Worm (Caenorhabditis elegans) whole organism, L3 larva: ENCODE results near the gene top-3.

Experiments used
- ama-1 ChIP-seq: fragments of 150-350 bp; optimal IDR thresholded peaks from 2 replicates; lab custom pipeline; 2018
- daf-12 ChIP-seq: fragments of 150-350 bp; optimal IDR thresholded peaks from 2 replicates; lab custom pipeline; 2014; ENCODE audit warnings: missing biosample characterization, missing genetic modification reagents, missing genetic modification characterization
- nhr-43 ChIP-seq: sonication (generic microtip); optimal IDR thresholded peaks from 2 replicates; lab custom pipeline; 2016; ENCODE audit warnings: mild to moderate bottlenecking, missing genetic modification characterization, missing compliant biosample characterization; ENCODE audit not compliant: poor library complexity, severe bottlenecking
- skn-1 ChIP-seq: fragments of 150-350 bp; optimal IDR thresholded peaks from 2 replicates; lab custom pipeline; 2014; ENCODE audit warnings: missing biosample characterization, missing genetic modification characterization
- snpc-4 ChIP-seq: fragments of 150-350 bp; optimal IDR thresholded peaks from 2 replicates; lab custom pipeline; 2014; ENCODE audit warnings: missing biosample characterization, missing genetic modification characterization

DNA sequence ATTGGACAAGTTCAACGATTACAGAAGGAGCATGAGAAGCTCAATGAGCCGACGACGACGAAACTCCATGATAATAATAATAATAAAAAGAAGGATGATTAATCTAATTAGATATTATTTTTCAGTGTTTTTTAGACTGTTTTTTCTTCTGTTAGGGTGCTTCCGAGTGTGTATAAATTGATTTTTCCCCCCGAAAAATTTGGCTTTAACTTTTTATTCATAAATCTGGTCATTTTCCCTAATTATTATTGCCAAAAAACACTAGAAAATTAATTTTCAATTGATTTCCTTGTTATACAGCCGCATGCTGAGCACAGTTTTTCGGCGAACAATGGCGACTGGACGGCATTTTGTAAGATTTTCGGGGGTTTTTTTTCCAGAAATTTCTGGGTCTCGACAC lies 36.4 kb downstream of the top-3 start, which contains the start of gene nft-1:
- TF ChIP-seq ama-1 (lab: Kevin White, UChicago) (no peak), nhr-43 (tag; lab: Kevin White, UChicago) (no peak), snpc-4 (tag; lab: Kevin White, UChicago) (no peak), skn-1 (no peak), daf-12 (tag; lab: Kevin White, UChicago) (no peak)
